Worm (Caenorhabditis elegans): ENCODE measurements around the gene ctl-3.

ce11 chrII:14257943-14258342, 52.6 kb downstream of the ctl-3 start:
- TF ChIP-seq blmp-1 (tag; optimal IDR thresholded peaks at IDR 0.05) (no peak), lsy-2 (tag; optimal IDR thresholded peaks at IDR 0.05) (no peak), mls-2 (tag; optimal IDR thresholded peaks at IDR 0.05) (no peak), nhr-28 (tag; optimal IDR thresholded peaks at IDR 0.05) (no peak), M03D4.4 (tag; optimal IDR thresholded peaks at IDR 0.05) (no peak), ces-1 (GFP tag; optimal IDR thresholded peaks at IDR 0.05) (no peak), unc-120 (tag; optimal IDR thresholded peaks at IDR 0.05; ENCODE audit: poor library complexity, severe bottlenecking) (no peak), snpc-4 (tag; optimal IDR thresholded peaks at IDR 0.05) (no peak), tbx-8 (GFP tag; optimal IDR thresholded peaks at IDR 0.05) (no peak), ztf-11 (tag; optimal IDR thresholded peaks at IDR 0.05) (no peak), pha-4 (tag; optimal IDR thresholded peaks at IDR 0.05) (no peak), mab-5 (tag; optimal IDR thresholded peaks at IDR 0.05) (no peak), nhr-237 (tag; optimal IDR thresholded peaks at IDR 0.05) (no peak), ceh-83 (GFP tag; optimal IDR thresholded peaks at IDR 0.05) (no peak)

All from whole organism, mixed stage, embryonic.